Fruit fly (Drosophila melanogaster) whole organism, wandering third instar larva: ENCODE data around the gene CG33642.

Experiments used
- Hr83 ChIP-seq: fragments of 200-300 bp; sonication (Bioruptor generic); optimal IDR thresholded peaks from 2 replicates; lab custom pipeline; 2016; ENCODE audit warnings: missing biosample characterization, mild to moderate bottlenecking, missing genetic modification characterization, moderate library complexity; ENCODE audit not compliant: poor library complexity, severe bottlenecking
- N ChIP-seq: fragments of >200 bp; optimal IDR thresholded peaks from 2 replicates; lab custom pipeline; 2018; ENCODE audit warnings: missing biosample characterization, missing external identifiers, missing genetic modification characterization
- OdsH ChIP-seq: fragments of 200-800 bp; sonication (Bioruptor generic); optimal IDR thresholded peaks from 2 replicates; lab custom pipeline; 2016; ENCODE audit warnings: missing biosample characterization, mild to moderate bottlenecking, missing genetic modification characterization
- Rel ChIP-seq, 2 experiments: fragments of 200-800 bp; sonication (Bioruptor generic) in 1 of 2; optimal IDR thresholded peaks; 2 replicates in 1 of 2; 3 replicates in 1 of 2; lab custom pipeline; 2016 to 2019; ENCODE audit warnings: mild to moderate bottlenecking in 2 of 2, missing biosample characterization in 2 of 2, missing genetic modification characterization in 2 of 2, moderate library complexity in 1 of 2
- br ChIP-seq: fragments of 200-800 bp; sonication (Bioruptor generic); optimal IDR thresholded peaks from 2 replicates; lab custom pipeline; 2016; ENCODE audit warnings: missing biosample characterization, missing genetic modification characterization
- brk ChIP-seq: fragments of 200-800 bp; sonication (Bioruptor generic); optimal IDR thresholded peaks from 2 replicates; lab custom pipeline; 2016; ENCODE audit warnings: missing biosample characterization, mild to moderate bottlenecking, missing genetic modification characterization
- h ChIP-seq: fragments of 200-800 bp; sonication (Bioruptor generic); optimal IDR thresholded peaks from 3 replicates; lab custom pipeline; 2016; ENCODE audit warnings: missing biosample characterization, mild to moderate bottlenecking, missing genetic modification characterization
- pan ChIP-seq: fragments of >200 bp; optimal IDR thresholded peaks from 2 replicates; lab custom pipeline; 2017

- TF ChIP-seq br (no peak), pan (no peak), Hr83 (GFP tag; lab: Kevin White, UChicago) (no peak), OdsH (GFP tag; lab: Kevin White, UChicago) (no peak), N (GFP tag; lab: Kevin White, UChicago) (no peak), h (GFP tag; lab: Kevin White, UChicago) (no peak), brk (no peak), Rel (GFP tag; optimal IDR thresholded peaks at IDR 0.05; lab: Kevin White, UChicago) (no peak), Rel (tag; optimal IDR thresholded peaks at IDR 0.05; lab: Kevin White, UChicago) (no peak)
Measured at dm6 chr2L:13555397-13555796, 25.6 kb downstream of the CG33642 start.
